Fruit fly (Drosophila melanogaster) whole organism, prepupa: ENCODE measurements around the gene CG18754.

Experiments used
- Blimp-1 ChIP-seq: fragments of 200-800 bp; sonication (Bioruptor generic); optimal IDR thresholded peaks from 3 replicates; lab custom pipeline; 2017; ENCODE audit warnings: missing biosample characterization, missing genetic modification characterization, mild to moderate bottlenecking, moderate library complexity, missing genetic modification reagents
- CG10631 ChIP-seq: fragments of 200-800 bp; sonication (Bioruptor generic); optimal IDR thresholded peaks from 2 replicates; lab custom pipeline; 2016; ENCODE audit warnings: missing biosample characterization, missing genetic modification characterization
- CG10669 ChIP-seq: fragments of 200-800 bp; sonication (Bioruptor generic); optimal IDR thresholded peaks from 3 replicates; lab custom pipeline; 2018; ENCODE audit warnings: missing biosample characterization, mild to moderate bottlenecking, missing genetic modification characterization, moderate library complexity
- CG11762 ChIP-seq: fragments of 200-800 bp; sonication (Bioruptor generic); optimal IDR thresholded peaks from 3 replicates; lab custom pipeline; 2016; ENCODE audit warnings: missing biosample characterization, missing genetic modification characterization; ENCODE audit not compliant: insufficient read depth
- CG11902 ChIP-seq: fragments of 200-800 bp; sonication (Bioruptor generic); optimal IDR thresholded peaks from 3 replicates; lab custom pipeline; 2016; ENCODE audit warnings: missing biosample characterization, missing genetic modification characterization
- CG15336 ChIP-seq: fragments of 200-800 bp; sonication (Bioruptor generic); IDR thresholded peaks from 2 replicates; pipeline ENCODE4 v1.3.6; 2022; ENCODE audit warnings: missing biosample characterization, missing genetic modification characterization
- CG1621 ChIP-seq: fragments of 200-800 bp; sonication (Bioruptor generic); optimal IDR thresholded peaks from 3 replicates; lab custom pipeline; 2018; ENCODE audit warnings: missing biosample characterization, mild to moderate bottlenecking, missing genetic modification characterization
- CG16779 ChIP-seq: fragments of 200-800 bp; sonication (Bioruptor generic); optimal IDR thresholded peaks from 3 replicates; lab custom pipeline; 2017; ENCODE audit warnings: missing biosample characterization, mild to moderate bottlenecking, missing genetic modification characterization
- CG3032 ChIP-seq: fragments of 200-800 bp; optimal IDR thresholded peaks from 2 replicates; lab custom pipeline; 2019; ENCODE audit warnings: missing biosample characterization, mild to moderate bottlenecking, missing genetic modification characterization, moderate library complexity
- CG31627 ChIP-seq: fragments of 200-800 bp; sonication (Bioruptor generic); optimal IDR thresholded peaks from 3 replicates; lab custom pipeline; 2016; ENCODE audit warnings: missing biosample characterization, missing genetic modification characterization
- CG34406 ChIP-seq: fragments of 200-800 bp; sonication (Bioruptor generic); optimal IDR thresholded peaks from 3 replicates; lab custom pipeline; 2016; ENCODE audit warnings: missing biosample characterization, missing genetic modification characterization
- CG3919 ChIP-seq: fragments of 200-800 bp; sonication (Bioruptor generic); optimal IDR thresholded peaks from 3 replicates; lab custom pipeline; 2016; ENCODE audit warnings: missing biosample characterization, missing genetic modification characterization
- CG4318 ChIP-seq: fragments of 200-800 bp; sonication (Bioruptor generic); optimal IDR thresholded peaks from 3 replicates; lab custom pipeline; 2017; ENCODE audit warnings: missing biosample characterization, mild to moderate bottlenecking, missing genetic modification characterization
- CG6163 ChIP-seq: fragments of 200-800 bp; sonication (Bioruptor generic); IDR thresholded peaks from 3 replicates; pipeline ENCODE4 v1.3.6; 2022; ENCODE audit warnings: missing biosample characterization, missing genetic modification characterization
- CG6276 ChIP-seq: fragments of 200-800 bp; sonication (Bioruptor generic); optimal IDR thresholded peaks from 2 replicates; lab custom pipeline; 2017; ENCODE audit warnings: missing biosample characterization, mild to moderate bottlenecking, missing genetic modification characterization
- CG6792 ChIP-seq: fragments of 200-800 bp; sonication (Bioruptor generic); optimal IDR thresholded peaks from 3 replicates; lab custom pipeline; 2016; ENCODE audit warnings: missing biosample characterization, missing genetic modification characterization
- CG7368 ChIP-seq: fragments of 200-800 bp; sonication (Bioruptor generic); optimal IDR thresholded peaks from 3 replicates; lab custom pipeline; 2016; ENCODE audit warnings: missing biosample characterization, missing genetic modification characterization
- CG8319 ChIP-seq: fragments of 200-800 bp; sonication (Bioruptor generic); optimal IDR thresholded peaks from 3 replicates; lab custom pipeline; 2016; ENCODE audit warnings: missing biosample characterization, missing genetic modification characterization
- CG8632 ChIP-seq: fragments of 200-800 bp; sonication (Bioruptor generic); optimal IDR thresholded peaks from 3 replicates; lab custom pipeline; 2016; ENCODE audit warnings: missing biosample characterization, missing genetic modification characterization
- CG9139 ChIP-seq: fragments of 200-800 bp; sonication (Bioruptor generic); optimal IDR thresholded peaks from 3 replicates; lab custom pipeline; 2017; ENCODE audit warnings: missing biosample characterization, mild to moderate bottlenecking, missing genetic modification characterization
- Eip78C ChIP-seq: fragments of 200-800 bp; sonication (Bioruptor generic); peaks from one replicate; lab custom pipeline; 2016; ENCODE audit warnings: missing biosample characterization, missing genetic modification characterization
- Eip93F ChIP-seq: fragments of 200-800 bp; sonication (Bioruptor generic); optimal IDR thresholded peaks from 2 replicates; lab custom pipeline; 2016; ENCODE audit warnings: missing biosample characterization, mild to moderate bottlenecking, missing genetic modification characterization
- Ets21C ChIP-seq: fragments of 200-800 bp; sonication (Bioruptor generic); optimal IDR thresholded peaks from 3 replicates; lab custom pipeline; 2016; ENCODE audit warnings: missing biosample characterization, missing genetic modification characterization
- Ets96B ChIP-seq: fragments of 200-800 bp; optimal IDR thresholded peaks from 2 replicates; lab custom pipeline; 2019; ENCODE audit warnings: missing biosample characterization, mild to moderate bottlenecking, missing genetic modification characterization, moderate library complexity
- Hr38 ChIP-seq: sonication (Bioruptor generic); optimal IDR thresholded peaks from 2 replicates; lab custom pipeline; 2016; ENCODE audit warnings: missing biosample characterization, missing genetic modification characterization
- Hr39 ChIP-seq: fragments of 200-800 bp; sonication (Bioruptor generic); optimal IDR thresholded peaks from 2 replicates; lab custom pipeline; 2016; ENCODE audit warnings: missing biosample characterization, missing genetic modification characterization
- Hr4 ChIP-seq: fragments of 200-800 bp; sonication (Bioruptor generic); optimal IDR thresholded peaks from 3 replicates; lab custom pipeline; 2016; ENCODE audit warnings: missing biosample characterization, missing genetic modification characterization
- Met ChIP-seq: fragments of 200-800 bp; sonication (Bioruptor generic); optimal IDR thresholded peaks from 3 replicates; lab custom pipeline; 2016; ENCODE audit warnings: missing biosample characterization, missing genetic modification characterization
- OdsH ChIP-seq: fragments of 200-800 bp; sonication (Bioruptor generic); optimal IDR thresholded peaks from 3 replicates; lab custom pipeline; 2016; ENCODE audit warnings: missing biosample characterization, missing genetic modification characterization
- Sox14 ChIP-seq: fragments of 200-800 bp; sonication (Bioruptor generic); optimal IDR thresholded peaks from 3 replicates; lab custom pipeline; 2016; ENCODE audit warnings: missing biosample characterization, missing genetic modification characterization
- achi ChIP-seq: fragments of 200-800 bp; sonication (Bioruptor generic); optimal IDR thresholded peaks from 3 replicates; lab custom pipeline; 2016; ENCODE audit warnings: missing biosample characterization, missing genetic modification characterization
- acj6 ChIP-seq: fragments of 200-800 bp; sonication (Bioruptor generic); optimal IDR thresholded peaks from 3 replicates; lab custom pipeline; 2016; ENCODE audit warnings: missing biosample characterization, missing genetic modification characterization
- cyc ChIP-seq: fragments of 200-800 bp; sonication (Bioruptor generic); optimal IDR thresholded peaks from 3 replicates; lab custom pipeline; 2016; ENCODE audit warnings: missing biosample characterization, missing genetic modification characterization
- dac ChIP-seq: fragments of 200-800 bp; sonication (Bioruptor generic); optimal IDR thresholded peaks from 2 replicates; lab custom pipeline; 2017; ENCODE audit warnings: missing biosample characterization, mild to moderate bottlenecking, missing genetic modification characterization
- eg ChIP-seq: fragments of 200-800 bp; sonication (Bioruptor generic); IDR thresholded peaks from 3 replicates; pipeline ENCODE4 v1.3.6; 2022; ENCODE audit warnings: missing biosample characterization, missing genetic modification characterization
- esn ChIP-seq: fragments of 200-800 bp; sonication (Bioruptor generic); optimal IDR thresholded peaks from 2 replicates; lab custom pipeline; 2016; ENCODE audit warnings: missing biosample characterization, mild to moderate bottlenecking, missing genetic modification characterization, moderate library complexity
- fd59A ChIP-seq: fragments of 200-800 bp; sonication (Bioruptor generic); optimal IDR thresholded peaks from 2 replicates; lab custom pipeline; 2017; ENCODE audit warnings: missing biosample characterization, mild to moderate bottlenecking, missing genetic modification characterization, missing genetic modification reagents
- fd85E ChIP-seq: fragments of 200-800 bp; sonication (Bioruptor generic); optimal IDR thresholded peaks from 3 replicates; lab custom pipeline; 2016; ENCODE audit warnings: missing biosample characterization, missing genetic modification characterization
- fkh ChIP-seq: fragments of 200-800 bp; sonication (Bioruptor generic); optimal IDR thresholded peaks from 3 replicates; lab custom pipeline; 2017; ENCODE audit warnings: missing biosample characterization, mild to moderate bottlenecking, missing genetic modification characterization, moderate library complexity
- net ChIP-seq: fragments of 200-800 bp; sonication (Bioruptor generic); optimal IDR thresholded peaks from 3 replicates; lab custom pipeline; 2016; ENCODE audit warnings: missing biosample characterization, missing genetic modification characterization
- pdm3 ChIP-seq: fragments of 200-800 bp; sonication (Bioruptor generic); optimal IDR thresholded peaks from 3 replicates; lab custom pipeline; 2016; ENCODE audit warnings: missing biosample characterization, missing genetic modification characterization
- salr ChIP-seq, 2 experiments: fragments of 200-800 bp; sonication (Bioruptor generic); optimal IDR thresholded peaks; 3 replicates each; lab custom pipeline; 2016 to 2018; ENCODE audit warnings: missing biosample characterization in 2 of 2, missing genetic modification characterization in 2 of 2, mild to moderate bottlenecking in 1 of 2
- spab ChIP-seq: fragments of 200-800 bp; sonication (Bioruptor generic); optimal IDR thresholded peaks from 2 replicates; lab custom pipeline; 2017; ENCODE audit warnings: missing biosample characterization, mild to moderate bottlenecking, missing genetic modification characterization, missing genetic modification reagents
- ss ChIP-seq, 2 experiments: fragments of 200-800 bp; sonication (Bioruptor generic); optimal IDR thresholded peaks; 2 replicates in 1 of 2; 3 replicates in 1 of 2; lab custom pipeline; 2017 to 2018; ENCODE audit warnings: mild to moderate bottlenecking in 2 of 2, missing biosample characterization in 2 of 2, missing genetic modification characterization in 2 of 2, moderate library complexity in 1 of 2
- svp ChIP-seq: fragments of 200-800 bp; sonication (Bioruptor generic); peaks from one replicate; lab custom pipeline; 2016; ENCODE audit warnings: missing biosample characterization, missing genetic modification characterization
- topi ChIP-seq: fragments of 200-800 bp; sonication (Bioruptor generic); optimal IDR thresholded peaks from 3 replicates; lab custom pipeline; 2016; ENCODE audit warnings: missing biosample characterization, missing genetic modification characterization

CG18754 gene

dm6 chr3R:23655501-23655900, 28.4 kb upstream of the CG18754 start:
- TF ChIP-seq Ets96B (tag; lab: Kevin White, UChicago) (no peak), esn (GFP tag; lab: Kevin White, UChicago) (no peak), CG10669 (no peak), CG3919 (no peak), Eip78C (GFP tag; lab: Kevin White, UChicago) (peak; percentile 40), CG6792 (GFP tag; lab: Kevin White, UChicago) (no peak), Hr4 (GFP tag; lab: Kevin White, UChicago) (no peak), Met (peak; percentile 26), CG31627 (no peak), CG7368 (GFP tag; lab: Kevin White, UChicago) (no peak)
- TF ChIP-seq, all 60 proteins: peak for 2

dm6 chr3R:23657357-23658318, 26.2 kb upstream of the CG18754 start:
- TF ChIP-seq CG16779 (tag; lab: Kevin White, UChicago), result no peak
- peak; percentile 6 for TF ChIP-seq Blimp-1 (GFP tag; lab: Kevin White, UChicago)
- TF ChIP-seq Ets96B (tag; lab: Kevin White, UChicago), result peak; percentile 22
- TF ChIP-seq CG15336 (GFP tag; lab: Robert Waterston, UW), result 0 out of 2 replicates have a peak, but pooled peaks have one; percentile 7
- TF ChIP-seq Met, result no peak
- peak; percentile 44 for TF ChIP-seq CG6792 (GFP tag; lab: Kevin White, UChicago)
- TF ChIP-seq Eip93F, result no peak
- TF ChIP-seq fd59A (GFP tag; lab: Kevin White, UChicago), result peak; percentile 23
- peak; percentile 99 for TF ChIP-seq fkh (GFP tag; lab: Kevin White, UChicago)
- TF ChIP-seq Ets21C (GFP tag; lab: Kevin White, UChicago), result no peak
- TF ChIP-seq CG6163 (GFP tag; lab: Robert Waterston, UW), result peak; percentile 35; the same call in 1 of the 3 replicates
- TF ChIP-seq net (GFP tag; lab: Kevin White, UChicago), result peak; percentile 24
- no peak for TF ChIP-seq CG8319 (GFP tag; lab: Kevin White, UChicago)
- TF ChIP-seq topi, result no peak
- TF ChIP-seq CG10669, result peak; percentile 20
- no peak for TF ChIP-seq CG10631
- TF ChIP-seq CG34406 (GFP tag; lab: Kevin White, UChicago), result peak; percentile 39
- TF ChIP-seq OdsH (GFP tag; lab: Kevin White, UChicago), result peak; percentile 12
- TF ChIP-seq CG11902 (GFP tag; lab: Kevin White, UChicago), result no peak
- TF ChIP-seq Hr39 (GFP tag; lab: Kevin White, UChicago), result no peak
- peak; percentile 19 for TF ChIP-seq CG6276 (GFP tag; lab: Kevin White, UChicago)
- TF ChIP-seq pdm3 (GFP tag; lab: Kevin White, UChicago), result no peak
- no peak for TF ChIP-seq Sox14
- TF ChIP-seq svp (GFP tag; lab: Kevin White, UChicago), result peak; percentile 94
- TF ChIP-seq CG9139, result no peak
- TF ChIP-seq CG11762 (GFP tag; lab: Kevin White, UChicago), result no peak
- no peak for TF ChIP-seq Hr38 (GFP tag; lab: Kevin White, UChicago)
- TF ChIP-seq fd85E (GFP tag; lab: Kevin White, UChicago), result no peak
- TF ChIP-seq CG4318 (GFP tag; lab: Kevin White, UChicago), result no peak
- no peak for TF ChIP-seq salr (GFP tag; optimal IDR thresholded peaks at IDR 0.05; lab: Kevin White, UChicago)
- TF ChIP-seq CG1621 (tag; lab: Kevin White, UChicago), result peak; percentile 10
- peak; percentile 33 for TF ChIP-seq spab
- TF ChIP-seq ss (GFP tag; optimal IDR thresholded peaks at IDR 0.05; lab: Kevin White, UChicago), result peak in 1 of 2 experiments; percentile 8
- no peak for TF ChIP-seq cyc (GFP tag; lab: Kevin White, UChicago)
- 0 out of 3 replicates have a peak, but pooled peaks have one; percentile 13 for TF ChIP-seq eg (GFP tag; lab: Robert Waterston, UW)
- TF ChIP-seq achi (GFP tag; lab: Kevin White, UChicago), result peak; percentile 23
- no peak for TF ChIP-seq CG31627
- TF ChIP-seq Hr4 (GFP tag; lab: Kevin White, UChicago), result no peak
- peak; percentile 54 for TF ChIP-seq CG8632
- peak; percentile 26 for TF ChIP-seq esn (GFP tag; lab: Kevin White, UChicago)
- no peak for TF ChIP-seq CG3032 (tag; lab: Kevin White, UChicago)
- peak; percentile 29 for TF ChIP-seq CG3919
- peak; percentile 57 for TF ChIP-seq Eip78C (GFP tag; lab: Kevin White, UChicago)
- TF ChIP-seq acj6, result peak; percentile 4
- no peak for TF ChIP-seq dac (GFP tag; lab: Kevin White, UChicago)
